Fruit fly (Drosophila melanogaster): Measurements from ENCODE around the gene Atac3.

The Atac3 gene

dm6 chr3L:294841-295408, 32.9 kb downstream of the Atac3 start (continued):
- TF ChIP-seq pzg (GFP tag; optimal IDR thresholded peaks at IDR 0.05) = no peak
- no peak for TF ChIP-seq Sin3A (optimal IDR thresholded peaks at IDR 0.05)
- no peak for TF ChIP-seq Rfx (GFP tag; IDR thresholded peaks at IDR 0.05)
- no peak for TF ChIP-seq CG30431 (GFP tag; optimal IDR thresholded peaks at IDR 0.05)
- no peak for TF ChIP-seq sima (GFP tag; optimal IDR thresholded peaks at IDR 0.05)
- TF ChIP-seq sr (GFP tag; IDR thresholded peaks at IDR 0.05) = no peak
- TF ChIP-seq nerfin-1 (tag; optimal IDR thresholded peaks at IDR 0.05) = peak; percentile 13
- no peak for TF ChIP-seq CG11398 (GFP tag; optimal IDR thresholded peaks at IDR 0.05)
- TF ChIP-seq CG15269 (tag; optimal IDR thresholded peaks at IDR 0.05) = no peak
- TF ChIP-seq CG6791 (GFP tag; IDR thresholded peaks at IDR 0.05; ENCODE audit: partially characterized antibody) = no peak
- TF ChIP-seq scrt (GFP tag; optimal IDR thresholded peaks at IDR 0.05) = no peak
- TF ChIP-seq nau (GFP tag; optimal IDR thresholded peaks at IDR 0.05) = no peak
- TF ChIP-seq sqz (GFP tag; optimal IDR thresholded peaks at IDR 0.05) = no peak
- TF ChIP-seq PHDP (tag; optimal IDR thresholded peaks at IDR 0.05) = peak; percentile 15
- TF ChIP-seq CG8388 (GFP tag; optimal IDR thresholded peaks at IDR 0.05) = peak; percentile 33
- TF ChIP-seq CG10431 (GFP tag; optimal IDR thresholded peaks at IDR 0.05) = no peak
- no peak for TF ChIP-seq esg (GFP tag; conservative IDR thresholded peaks at IDR 0.05)
- TF ChIP-seq CG14860 (GFP tag; IDR thresholded peaks at IDR 0.05; ENCODE audit: partially characterized antibody) = no peak
- TF ChIP-seq gcm2 (GFP tag; optimal IDR thresholded peaks at IDR 0.05) = no peak
- TF ChIP-seq Dfd (GFP tag; optimal IDR thresholded peaks at IDR 0.05) = no peak
- no peak for TF ChIP-seq jing (GFP tag; optimal IDR thresholded peaks at IDR 0.05)
- TF ChIP-seq CG12659 (GFP tag; optimal IDR thresholded peaks at IDR 0.05) = no peak
- TF ChIP-seq CG17568 (GFP tag; optimal IDR thresholded peaks at IDR 0.05) = no peak
- no peak for TF ChIP-seq CG15011 (GFP tag; optimal IDR thresholded peaks at IDR 0.05)
- TF ChIP-seq H15 (GFP tag; IDR thresholded peaks at IDR 0.05) = no peak
- no peak for TF ChIP-seq CG7786 (GFP tag; optimal IDR thresholded peaks at IDR 0.05)
- TF ChIP-seq bab2 (GFP tag; optimal IDR thresholded peaks at IDR 0.05) = peak; percentile 3
- no peak for TF ChIP-seq tx (GFP tag; optimal IDR thresholded peaks at IDR 0.05)
- no peak for TF ChIP-seq Nf-YA (GFP tag; IDR thresholded peaks at IDR 0.05)
- TF ChIP-seq org-1 (GFP tag; optimal IDR thresholded peaks at IDR 0.05) = no peak
- no peak for TF ChIP-seq tio (GFP tag; optimal IDR thresholded peaks at IDR 0.05)
- TF ChIP-seq Dref (GFP tag; IDR thresholded peaks at IDR 0.05) = no peak
- TF ChIP-seq E2f2 (GFP tag; IDR thresholded peaks at IDR 0.05) = no peak
- no peak for TF ChIP-seq fd3F (GFP tag; optimal IDR thresholded peaks at IDR 0.05)
- TF ChIP-seq CG17912 (GFP tag; optimal IDR thresholded peaks at IDR 0.05) = no peak
- TF ChIP-seq sim (GFP tag; IDR thresholded peaks at IDR 0.05) = no peak
- no peak for TF ChIP-seq CG9215 (GFP tag; IDR thresholded peaks at IDR 0.05)

dm6 chr3L:292146-292776, 35.5 kb downstream of the Atac3 start:
- peak; percentile 68 for TF ChIP-seq HmgZ (tag; optimal IDR thresholded peaks at IDR 0.05)
- no peak for TF ChIP-seq maf-S (GFP tag; optimal IDR thresholded peaks at IDR 0.05)
- TF ChIP-seq CG13424 (tag; optimal IDR thresholded peaks at IDR 0.05) = no peak
- TF ChIP-seq z (GFP tag; IDR thresholded peaks at IDR 0.05) = no peak
- no peak for TF ChIP-seq gem (tag; optimal IDR thresholded peaks at IDR 0.05)
- no peak for TF ChIP-seq CG31224 (GFP tag; IDR thresholded peaks at IDR 0.05)
- TF ChIP-seq salm (tag; optimal IDR thresholded peaks at IDR 0.05) = no peak
- no peak for TF ChIP-seq CG30020 (tag; optimal IDR thresholded peaks at IDR 0.05)
- no peak for TF ChIP-seq pnt (GFP tag; optimal IDR thresholded peaks at IDR 0.05)
- no peak for TF ChIP-seq CG7372 (GFP tag; IDR thresholded peaks at IDR 0.05)
- TF ChIP-seq nmo (GFP tag; optimal IDR thresholded peaks at IDR 0.05) = peak; percentile 27
- no peak for TF ChIP-seq Dll (GFP tag; IDR thresholded peaks at IDR 0.05; ENCODE audit: partially characterized antibody)
- no peak for TF ChIP-seq CG11398 (GFP tag; optimal IDR thresholded peaks at IDR 0.05)
- TF ChIP-seq Meics (GFP tag; optimal IDR thresholded peaks at IDR 0.05) = no peak
- no peak for TF ChIP-seq kah (GFP tag; optimal IDR thresholded peaks at IDR 0.05)
- no peak for TF ChIP-seq CG5953 (GFP tag; IDR thresholded peaks at IDR 0.05)
- no peak for TF ChIP-seq tin (GFP tag; optimal IDR thresholded peaks at IDR 0.05)
